Worm (Caenorhabditis elegans): Measurements from ENCODE around the gene cnnm-2.

- no peak for TF ChIP-seq snpc-4 (tag; optimal IDR thresholded peaks at IDR 0.05)
- TF ChIP-seq skn-1 (tag; optimal IDR thresholded peaks at IDR 0.05), result no peak
- TF ChIP-seq ceh-82 (tag; optimal IDR thresholded peaks at IDR 0.05), result no peak
- TF ChIP-seq madf-9 (GFP tag; conservative IDR thresholded peaks at IDR 0.05), result no peak
- no peak for TF ChIP-seq nhr-11 (tag; optimal IDR thresholded peaks at IDR 0.05)
- TF ChIP-seq ceh-62 (tag; optimal IDR thresholded peaks at IDR 0.05), result no peak
- TF ChIP-seq nhr-237 (tag; optimal IDR thresholded peaks at IDR 0.05), result no peak
- no peak for TF ChIP-seq unc-130 (GFP tag; optimal IDR thresholded peaks at IDR 0.05)
- TF ChIP-seq zag-1 (tag; optimal IDR thresholded peaks at IDR 0.05), result no peak
- no peak for TF ChIP-seq fkh-10 (GFP tag; optimal IDR thresholded peaks at IDR 0.05)
- TF ChIP-seq F37D6.2 (tag; optimal IDR thresholded peaks at IDR 0.05), result no peak
Measured at ce11 chrX:8831162-8831561, 19.3 kb downstream of the cnnm-2 start, which contains the start of gene C28G1.6.

All from whole organism, L4 larva.